Worm (Caenorhabditis elegans) whole organism, L4 larva: ENCODE measurements around the gene T24D3.2.

ENCODE experiments used
- R02D3.7 ChIP-seq: fragments of 150-350 bp; sonication (generic microtip); optimal IDR thresholded peaks from 3 replicates; lab custom pipeline; 2014; ENCODE audit warnings: missing biosample characterization, missing genetic modification characterization
- ama-1 ChIP-seq: fragments of 150-350 bp; optimal IDR thresholded peaks from 2 replicates; lab custom pipeline; 2014; ENCODE audit warnings: inconsistent platforms, mixed read lengths
- daf-12 ChIP-seq: fragments of 150-350 bp; optimal IDR thresholded peaks from 2 replicates; lab custom pipeline; 2014; ENCODE audit warnings: missing biosample characterization, missing genetic modification reagents, missing genetic modification characterization
- hlh-11 ChIP-seq: fragments of 200-800 bp; sonication (Bioruptor generic); optimal IDR thresholded peaks from 2 replicates; lab custom pipeline; 2018; ENCODE audit warnings: mild to moderate bottlenecking, missing genetic modification characterization, missing compliant biosample characterization
- lsy-2 ChIP-seq, 2 experiments: fragments of 150-350 bp in 1 of 2; sonication (generic microtip) in 1 of 2; optimal IDR thresholded peaks; 2 replicates each; lab custom pipeline; 2014 to 2017; ENCODE audit warnings: missing biosample characterization in 2 of 2, missing genetic modification characterization in 2 of 2
- mxl-2 ChIP-seq: fragments of 200-800 bp; sonication (Bioruptor generic); conservative IDR thresholded peaks from 2 replicates; pipeline ENCODE4 v1.3.6; 2022; ENCODE audit warnings: missing genetic modification reagents, missing genetic modification characterization, missing compliant biosample characterization
- nhr-77 ChIP-seq: fragments of 150-350 bp; optimal IDR thresholded peaks from 2 replicates; lab custom pipeline; 2014; ENCODE audit warnings: missing biosample characterization, missing genetic modification characterization
- php-3 ChIP-seq: fragments of 200-800 bp; sonication (Bioruptor generic); IDR thresholded peaks from 2 replicates; pipeline ENCODE4 v1.3.6; 2022; ENCODE audit warnings: missing genetic modification reagents, missing genetic modification characterization, missing compliant biosample characterization
- rbr-2 ChIP-seq: sonication (generic microtip); optimal IDR thresholded peaks from 2 replicates; lab custom pipeline; 2016; ENCODE audit warnings: missing genotype, missing genetic modification characterization, missing compliant biosample characterization
- skn-1 ChIP-seq: fragments of 150-350 bp; optimal IDR thresholded peaks from 2 replicates; lab custom pipeline; 2014; ENCODE audit warnings: missing biosample characterization, missing genetic modification characterization
- zfp-3 ChIP-seq: fragments of 200-800 bp; sonication (Bioruptor generic); conservative IDR thresholded peaks from 2 replicates; pipeline ENCODE4 v1.3.6; 2022; ENCODE audit warnings: missing genetic modification reagents, missing genetic modification characterization, missing compliant biosample characterization

DNA sequence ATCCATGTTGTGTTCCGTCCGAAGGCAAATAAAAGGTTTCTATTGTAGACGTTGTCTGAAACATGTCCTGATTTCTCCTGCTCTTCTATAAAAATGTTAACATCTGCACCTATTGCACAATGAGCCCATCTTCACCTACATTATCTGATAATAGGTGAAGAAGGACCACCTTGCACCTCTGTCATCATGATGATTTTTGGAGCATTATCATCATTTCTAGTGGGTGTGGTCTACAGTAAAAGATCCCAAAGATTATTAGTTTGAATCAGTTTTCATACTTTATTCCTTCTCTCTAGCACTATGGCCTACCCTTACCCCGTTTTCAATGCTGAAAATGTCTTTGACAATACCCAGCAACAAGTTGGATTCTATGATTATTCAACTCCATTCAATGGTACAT is 4.8 kb downstream of the T24D3.2 start, which contains the start of gene med-1:
- TF ChIP-seq rbr-2 (tag; lab: Kevin White, UChicago) (no peak), mxl-2 (GFP tag; lab: Robert Waterston, UW) (no peak), lsy-2 (tag; optimal IDR thresholded peaks at IDR 0.05; lab: Kevin White, UChicago) (no peak), php-3 (GFP tag; lab: Robert Waterston, UW) (no peak), R02D3.7 (tag; lab: Kevin White, UChicago) (no peak), skn-1 (tag; lab: Kevin White, UChicago) (no peak), hlh-11 (tag; lab: Kevin White, UChicago) (no peak), zfp-3 (GFP tag; lab: Robert Waterston, UW) (no peak), nhr-77 (tag; lab: Kevin White, UChicago) (no peak), ama-1 (no peak), daf-12 (no peak)
